Fruit fly (Drosophila melanogaster) whole organism, prepupa: ENCODE results near the gene CG42264.

Experiments
- Blimp-1 ChIP-seq: fragments of 200-800 bp; sonication (Bioruptor generic); optimal IDR thresholded peaks from 3 replicates; lab custom pipeline; 2017; ENCODE audit warnings: missing biosample characterization, missing genetic modification characterization, mild to moderate bottlenecking, moderate library complexity, missing genetic modification reagents
- CG10669 ChIP-seq: fragments of 200-800 bp; sonication (Bioruptor generic); optimal IDR thresholded peaks from 3 replicates; lab custom pipeline; 2018; ENCODE audit warnings: missing biosample characterization, mild to moderate bottlenecking, missing genetic modification characterization, moderate library complexity
- CG11294 ChIP-seq: fragments of 200-800 bp; sonication (Bioruptor generic); IDR thresholded peaks from 2 replicates; pipeline ENCODE4 v1.3.6; 2022; ENCODE audit warnings: missing biosample characterization, missing genetic modification characterization
- CG11902 ChIP-seq: fragments of 200-800 bp; sonication (Bioruptor generic); optimal IDR thresholded peaks from 3 replicates; lab custom pipeline; 2016; ENCODE audit warnings: missing biosample characterization, missing genetic modification characterization
- CG15336 ChIP-seq: fragments of 200-800 bp; sonication (Bioruptor generic); IDR thresholded peaks from 2 replicates; pipeline ENCODE4 v1.3.6; 2022; ENCODE audit warnings: missing biosample characterization, missing genetic modification characterization
- CG1621 ChIP-seq: fragments of 200-800 bp; sonication (Bioruptor generic); optimal IDR thresholded peaks from 3 replicates; lab custom pipeline; 2018; ENCODE audit warnings: missing biosample characterization, mild to moderate bottlenecking, missing genetic modification characterization
- CG3032 ChIP-seq: fragments of 200-800 bp; optimal IDR thresholded peaks from 2 replicates; lab custom pipeline; 2019; ENCODE audit warnings: missing biosample characterization, mild to moderate bottlenecking, missing genetic modification characterization, moderate library complexity
- CG31627 ChIP-seq: fragments of 200-800 bp; sonication (Bioruptor generic); optimal IDR thresholded peaks from 3 replicates; lab custom pipeline; 2016; ENCODE audit warnings: missing biosample characterization, missing genetic modification characterization
- CG32006 ChIP-seq: fragments of 200-800 bp; sonication (Bioruptor generic); optimal IDR thresholded peaks from 3 replicates; lab custom pipeline; 2017; ENCODE audit warnings: missing biosample characterization, mild to moderate bottlenecking, missing genetic modification characterization
- CG3919 ChIP-seq: fragments of 200-800 bp; sonication (Bioruptor generic); optimal IDR thresholded peaks from 3 replicates; lab custom pipeline; 2016; ENCODE audit warnings: missing biosample characterization, missing genetic modification characterization
- CG4318 ChIP-seq: fragments of 200-800 bp; sonication (Bioruptor generic); optimal IDR thresholded peaks from 3 replicates; lab custom pipeline; 2017; ENCODE audit warnings: missing biosample characterization, mild to moderate bottlenecking, missing genetic modification characterization
- CG6163 ChIP-seq: fragments of 200-800 bp; sonication (Bioruptor generic); IDR thresholded peaks from 3 replicates; pipeline ENCODE4 v1.3.6; 2022; ENCODE audit warnings: missing biosample characterization, missing genetic modification characterization
- CG6276 ChIP-seq: fragments of 200-800 bp; sonication (Bioruptor generic); optimal IDR thresholded peaks from 2 replicates; lab custom pipeline; 2017; ENCODE audit warnings: missing biosample characterization, mild to moderate bottlenecking, missing genetic modification characterization
- CG6792 ChIP-seq: fragments of 200-800 bp; sonication (Bioruptor generic); optimal IDR thresholded peaks from 3 replicates; lab custom pipeline; 2016; ENCODE audit warnings: missing biosample characterization, missing genetic modification characterization
- CG6808 ChIP-seq: fragments of 200-800 bp; sonication (Bioruptor generic); optimal IDR thresholded peaks from 3 replicates; lab custom pipeline; 2017; ENCODE audit warnings: missing biosample characterization, missing genetic modification characterization, mild to moderate bottlenecking, moderate library complexity, missing genetic modification reagents
- CG6854 ChIP-seq: fragments of 200-800 bp; sonication (Bioruptor generic); optimal IDR thresholded peaks from 2 replicates; lab custom pipeline; 2017; ENCODE audit warnings: missing biosample characterization, mild to moderate bottlenecking, missing genetic modification characterization
- CG7368 ChIP-seq: fragments of 200-800 bp; sonication (Bioruptor generic); optimal IDR thresholded peaks from 3 replicates; lab custom pipeline; 2016; ENCODE audit warnings: missing biosample characterization, missing genetic modification characterization
- CG8632 ChIP-seq: fragments of 200-800 bp; sonication (Bioruptor generic); optimal IDR thresholded peaks from 3 replicates; lab custom pipeline; 2016; ENCODE audit warnings: missing biosample characterization, missing genetic modification characterization
- Eip75B ChIP-seq: fragments of 200-800 bp; sonication (Bioruptor generic); optimal IDR thresholded peaks from 3 replicates; lab custom pipeline; 2016; ENCODE audit warnings: missing biosample characterization, missing genetic modification characterization
- Eip78C ChIP-seq: fragments of 200-800 bp; sonication (Bioruptor generic); peaks from one replicate; lab custom pipeline; 2016; ENCODE audit warnings: missing biosample characterization, missing genetic modification characterization
- Eip93F ChIP-seq: fragments of 200-800 bp; sonication (Bioruptor generic); optimal IDR thresholded peaks from 2 replicates; lab custom pipeline; 2016; ENCODE audit warnings: missing biosample characterization, mild to moderate bottlenecking, missing genetic modification characterization
- Ets21C ChIP-seq: fragments of 200-800 bp; sonication (Bioruptor generic); optimal IDR thresholded peaks from 3 replicates; lab custom pipeline; 2016; ENCODE audit warnings: missing biosample characterization, missing genetic modification characterization
- Ets96B ChIP-seq: fragments of 200-800 bp; optimal IDR thresholded peaks from 2 replicates; lab custom pipeline; 2019; ENCODE audit warnings: missing biosample characterization, mild to moderate bottlenecking, missing genetic modification characterization, moderate library complexity
- Gug ChIP-seq: fragments of 200-800 bp; sonication (Bioruptor generic); IDR thresholded peaks from 2 replicates; pipeline ENCODE4 v1.3.6; 2022; ENCODE audit warnings: missing biosample characterization, missing genetic modification characterization
- Hr38 ChIP-seq: sonication (Bioruptor generic); optimal IDR thresholded peaks from 2 replicates; lab custom pipeline; 2016; ENCODE audit warnings: missing biosample characterization, missing genetic modification characterization
- Lpt ChIP-seq: fragments of 200-800 bp; sonication (Bioruptor generic); optimal IDR thresholded peaks from 3 replicates; lab custom pipeline; 2016; ENCODE audit warnings: missing biosample characterization, missing genetic modification characterization
- Met ChIP-seq: fragments of 200-800 bp; sonication (Bioruptor generic); optimal IDR thresholded peaks from 3 replicates; lab custom pipeline; 2016; ENCODE audit warnings: missing biosample characterization, missing genetic modification characterization
- OdsH ChIP-seq: fragments of 200-800 bp; sonication (Bioruptor generic); optimal IDR thresholded peaks from 3 replicates; lab custom pipeline; 2016; ENCODE audit warnings: missing biosample characterization, missing genetic modification characterization
- Smox ChIP-seq: fragments of 200-800 bp; sonication (Bioruptor generic); optimal IDR thresholded peaks from 3 replicates; lab custom pipeline; 2016; ENCODE audit warnings: missing biosample characterization, missing genetic modification characterization
- Sox14 ChIP-seq: fragments of 200-800 bp; sonication (Bioruptor generic); optimal IDR thresholded peaks from 3 replicates; lab custom pipeline; 2016; ENCODE audit warnings: missing biosample characterization, missing genetic modification characterization
- Sox15 ChIP-seq: fragments of 200-800 bp; sonication (Bioruptor generic); optimal IDR thresholded peaks from 3 replicates; lab custom pipeline; 2016; ENCODE audit warnings: missing biosample characterization, missing genetic modification characterization
- achi ChIP-seq: fragments of 200-800 bp; sonication (Bioruptor generic); optimal IDR thresholded peaks from 3 replicates; lab custom pipeline; 2016; ENCODE audit warnings: missing biosample characterization, missing genetic modification characterization
- dac ChIP-seq: fragments of 200-800 bp; sonication (Bioruptor generic); optimal IDR thresholded peaks from 2 replicates; lab custom pipeline; 2017; ENCODE audit warnings: missing biosample characterization, mild to moderate bottlenecking, missing genetic modification characterization
- dsx ChIP-seq: fragments of 200-800 bp; optimal IDR thresholded peaks from 3 replicates; lab custom pipeline; 2019; ENCODE audit warnings: missing biosample characterization, mild to moderate bottlenecking, missing genetic modification characterization, moderate library complexity; ENCODE audit not compliant: poor library complexity, severe bottlenecking
- eg ChIP-seq: fragments of 200-800 bp; sonication (Bioruptor generic); IDR thresholded peaks from 3 replicates; pipeline ENCODE4 v1.3.6; 2022; ENCODE audit warnings: missing biosample characterization, missing genetic modification characterization
- esn ChIP-seq: fragments of 200-800 bp; sonication (Bioruptor generic); optimal IDR thresholded peaks from 2 replicates; lab custom pipeline; 2016; ENCODE audit warnings: missing biosample characterization, mild to moderate bottlenecking, missing genetic modification characterization, moderate library complexity
- fd59A ChIP-seq: fragments of 200-800 bp; sonication (Bioruptor generic); optimal IDR thresholded peaks from 2 replicates; lab custom pipeline; 2017; ENCODE audit warnings: missing biosample characterization, mild to moderate bottlenecking, missing genetic modification characterization, missing genetic modification reagents
- fd85E ChIP-seq: fragments of 200-800 bp; sonication (Bioruptor generic); optimal IDR thresholded peaks from 3 replicates; lab custom pipeline; 2016; ENCODE audit warnings: missing biosample characterization, missing genetic modification characterization
- fkh ChIP-seq: fragments of 200-800 bp; sonication (Bioruptor generic); optimal IDR thresholded peaks from 3 replicates; lab custom pipeline; 2017; ENCODE audit warnings: missing biosample characterization, mild to moderate bottlenecking, missing genetic modification characterization, moderate library complexity
- net ChIP-seq: fragments of 200-800 bp; sonication (Bioruptor generic); optimal IDR thresholded peaks from 3 replicates; lab custom pipeline; 2016; ENCODE audit warnings: missing biosample characterization, missing genetic modification characterization
- pdm3 ChIP-seq: fragments of 200-800 bp; sonication (Bioruptor generic); optimal IDR thresholded peaks from 3 replicates; lab custom pipeline; 2016; ENCODE audit warnings: missing biosample characterization, missing genetic modification characterization
- salr ChIP-seq, 2 experiments: fragments of 200-800 bp; sonication (Bioruptor generic); optimal IDR thresholded peaks; 3 replicates each; lab custom pipeline; 2016 to 2018; ENCODE audit warnings: missing biosample characterization in 2 of 2, missing genetic modification characterization in 2 of 2, mild to moderate bottlenecking in 1 of 2
- spab ChIP-seq: fragments of 200-800 bp; sonication (Bioruptor generic); optimal IDR thresholded peaks from 2 replicates; lab custom pipeline; 2017; ENCODE audit warnings: missing biosample characterization, mild to moderate bottlenecking, missing genetic modification characterization, missing genetic modification reagents
- ss ChIP-seq, 2 experiments: fragments of 200-800 bp; sonication (Bioruptor generic); optimal IDR thresholded peaks; 2 replicates in 1 of 2; 3 replicates in 1 of 2; lab custom pipeline; 2017 to 2018; ENCODE audit warnings: mild to moderate bottlenecking in 2 of 2, missing biosample characterization in 2 of 2, missing genetic modification characterization in 2 of 2, moderate library complexity in 1 of 2
- svp ChIP-seq: fragments of 200-800 bp; sonication (Bioruptor generic); peaks from one replicate; lab custom pipeline; 2016; ENCODE audit warnings: missing biosample characterization, missing genetic modification characterization
- topi ChIP-seq: fragments of 200-800 bp; sonication (Bioruptor generic); optimal IDR thresholded peaks from 3 replicates; lab custom pipeline; 2016; ENCODE audit warnings: missing biosample characterization, missing genetic modification characterization
- vri ChIP-seq: fragments of 200-800 bp; sonication (Bioruptor generic); optimal IDR thresholded peaks from 3 replicates; lab custom pipeline; 2016; ENCODE audit warnings: missing biosample characterization, mild to moderate bottlenecking, missing genetic modification characterization

The CG42264 gene

DNA sequence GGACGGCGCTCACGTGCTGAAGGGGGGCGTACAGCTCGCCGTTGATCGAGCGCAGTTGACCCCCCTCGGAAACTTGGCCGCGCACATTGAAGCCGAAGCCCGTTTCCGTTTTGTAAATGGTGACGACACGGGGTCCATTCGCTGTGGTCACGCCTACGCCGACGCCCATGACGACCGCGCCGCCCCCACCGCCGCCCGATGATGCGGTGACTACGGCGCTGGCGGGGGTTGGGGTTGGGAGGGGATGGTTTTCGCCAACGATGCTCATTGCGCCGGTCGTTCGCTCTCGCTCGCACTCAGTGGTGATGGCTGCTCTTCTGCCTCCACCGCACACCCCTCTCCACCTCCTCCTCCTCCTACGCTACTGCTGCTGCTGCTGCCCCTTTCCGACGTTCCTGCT, 39.3 kb downstream of the CG42264 start (continued):
- no peak for TF ChIP-seq esn (GFP tag; lab: Kevin White, UChicago)
- peak; percentile 21 for TF ChIP-seq CG6276
- no peak for TF ChIP-seq CG11902
- peak; percentile 47; the same call in 1 of the 2 replicates for TF ChIP-seq Gug (GFP tag; lab: Robert Waterston, UW)
- no peak for TF ChIP-seq CG4318
- TF ChIP-seq CG3032 (tag; lab: Kevin White, UChicago), result peak; percentile 11
- no peak for TF ChIP-seq fd85E
- TF ChIP-seq CG3919 (GFP tag; lab: Kevin White, UChicago), result peak; percentile 33
- TF ChIP-seq CG8632, result no peak
- TF ChIP-seq CG32006 (GFP tag; lab: Kevin White, UChicago), result peak; percentile 34
- TF ChIP-seq Smox (GFP tag; lab: Kevin White, UChicago), result no peak
- TF ChIP-seq CG15336 (GFP tag; lab: Robert Waterston, UW), result 0 out of 2 replicates have a peak, but pooled peaks have one; percentile 31
- no peak for TF ChIP-seq ss (GFP tag; optimal IDR thresholded peaks at IDR 0.05; lab: Kevin White, UChicago)
- no peak for TF ChIP-seq Ets21C (GFP tag; lab: Kevin White, UChicago)
- TF ChIP-seq Sox15, result peak; percentile 4
- TF ChIP-seq, all 60 proteins: peak for 27

DNA sequence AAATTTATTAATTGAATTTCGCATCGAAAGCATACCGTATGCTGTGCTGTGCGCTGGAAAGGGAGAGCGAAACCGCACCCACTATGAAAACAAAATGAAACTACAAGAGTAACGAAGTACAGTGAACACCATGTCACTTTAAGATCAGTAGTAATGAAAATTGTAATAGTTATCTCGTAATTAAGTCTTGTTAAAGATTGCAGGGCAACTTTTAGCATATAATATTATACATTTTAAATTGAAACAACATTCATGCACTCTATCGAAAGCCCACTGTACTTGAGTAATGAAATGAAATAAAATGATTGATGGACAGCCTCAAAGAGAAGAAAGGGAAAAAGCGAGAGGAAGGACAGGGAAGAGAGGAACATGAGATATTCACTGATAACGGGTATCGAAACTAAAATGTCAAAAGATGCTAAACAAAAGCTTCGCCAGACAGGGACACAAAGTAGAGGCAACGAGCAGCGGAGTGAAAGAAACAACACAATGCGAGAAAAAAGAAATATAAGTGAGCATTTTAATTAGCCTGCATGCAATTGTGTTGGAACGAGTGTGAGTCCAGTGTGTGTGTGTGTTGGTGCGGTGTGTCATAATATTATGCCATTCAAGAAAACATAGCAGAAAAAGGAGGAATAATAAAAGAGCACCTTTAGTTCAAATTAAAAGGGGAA, 41.0 kb downstream of the CG42264 start:
- TF ChIP-seq CG11294 (GFP tag; lab: Robert Waterston, UW) (peak; percentile 86), Gug (GFP tag; lab: Robert Waterston, UW) (peak; percentile 89), fd85E (peak; percentile 49), vri (GFP tag; lab: Kevin White, UChicago) (peak; percentile 49), fkh (GFP tag; lab: Kevin White, UChicago) (peak; percentile 18), CG31627 (GFP tag; lab: Kevin White, UChicago) (peak; percentile 94), pdm3 (GFP tag; lab: Kevin White, UChicago) (peak; percentile 95), esn (GFP tag; lab: Kevin White, UChicago) (peak; percentile 95), fd59A (GFP tag; lab: Kevin White, UChicago) (peak; percentile 81), spab (GFP tag; lab: Kevin White, UChicago) (peak; percentile 71), OdsH (GFP tag; lab: Kevin White, UChicago) (peak; percentile 94), Blimp-1 (GFP tag; lab: Kevin White, UChicago) (peak; percentile 43), eg (GFP tag; lab: Robert Waterston, UW) (peak; percentile 93), dsx (peak; percentile 88), dac (peak; percentile 67), achi (GFP tag; lab: Kevin White, UChicago) (peak; percentile 89), salr (GFP tag; optimal IDR thresholded peaks at IDR 0.05; lab: Kevin White, UChicago) (peak; percentile 80 to 82), Smox (GFP tag; lab: Kevin White, UChicago) (peak; percentile 92), CG4318 (peak; percentile 71), svp (GFP tag; lab: Kevin White, UChicago) (peak; percentile 97), ss (GFP tag; optimal IDR thresholded peaks at IDR 0.05; lab: Kevin White, UChicago) (peak; percentile 76 to 93), CG15336 (GFP tag; lab: Robert Waterston, UW) (peak; percentile 89), Eip75B (peak; percentile 93), net (GFP tag; lab: Kevin White, UChicago) (peak; percentile 90), CG1621 (tag; lab: Kevin White, UChicago) (peak; percentile 87), CG11902 (peak; percentile 72), CG6163 (GFP tag; lab: Robert Waterston, UW) (peak; percentile 95), CG6808 (GFP tag; lab: Kevin White, UChicago) (peak; percentile 73), CG6854 (GFP tag; lab: Kevin White, UChicago) (no peak), Hr38 (no peak), CG3032 (tag; lab: Kevin White, UChicago) (peak; percentile 85), Lpt (peak; percentile 78), Sox14 (GFP tag; lab: Kevin White, UChicago) (peak; percentile 92), CG7368 (GFP tag; lab: Kevin White, UChicago) (peak; percentile 81), Met (peak; percentile 95), CG32006 (GFP tag; lab: Kevin White, UChicago) (peak; percentile 90), CG6792 (GFP tag; lab: Kevin White, UChicago) (peak; percentile 94), Eip93F (GFP tag; lab: Kevin White, UChicago) (peak; percentile 74), CG10669 (GFP tag; lab: Kevin White, UChicago) (peak; percentile 83), Ets96B (tag; lab: Kevin White, UChicago) (peak; percentile 81), Eip78C (GFP tag; lab: Kevin White, UChicago) (peak; percentile 98), topi (GFP tag; lab: Kevin White, UChicago) (peak; percentile 89)
